Worm (Caenorhabditis elegans) whole organism, mixed stage, embryonic: Measurements from ENCODE around the gene lron-10.

Source experiments
- blmp-1 ChIP-seq: fragments of 150-350 bp; optimal IDR thresholded peaks from 2 replicates; lab custom pipeline; 2014; ENCODE audit warnings: missing biosample characterization, missing genetic modification characterization
- cnd-1 ChIP-seq: fragments of 200-800 bp; sonication (Bioruptor generic); optimal IDR thresholded peaks from 2 replicates; lab custom pipeline; 2018; ENCODE audit warnings: mild to moderate bottlenecking, missing genetic modification characterization, missing compliant biosample characterization
- flh-1 ChIP-seq: fragments of 200-800 bp; sonication (Bioruptor generic); optimal IDR thresholded peaks from 2 replicates; lab custom pipeline; 2018; ENCODE audit warnings: mild to moderate bottlenecking, missing genetic modification characterization, moderate library complexity, missing compliant biosample characterization
- mls-2 ChIP-seq: sonication (generic microtip); optimal IDR thresholded peaks from 2 replicates; lab custom pipeline; 2016; ENCODE audit warnings: mild to moderate bottlenecking, missing genetic modification characterization, moderate library complexity, missing compliant biosample characterization
- nhr-237 ChIP-seq: fragments of 150-350 bp; optimal IDR thresholded peaks from 2 replicates; lab custom pipeline; 2014; ENCODE audit warnings: missing biosample characterization, missing genetic modification characterization
- snpc-4 ChIP-seq: fragments of 150-350 bp; optimal IDR thresholded peaks from 2 replicates; lab custom pipeline; 2014; ENCODE audit warnings: missing biosample characterization, missing genetic modification characterization
- ztf-11 ChIP-seq: fragments of 150-350 bp; optimal IDR thresholded peaks from 2 replicates; lab custom pipeline; 2014; ENCODE audit warnings: missing biosample characterization, missing genetic modification characterization

DNA sequence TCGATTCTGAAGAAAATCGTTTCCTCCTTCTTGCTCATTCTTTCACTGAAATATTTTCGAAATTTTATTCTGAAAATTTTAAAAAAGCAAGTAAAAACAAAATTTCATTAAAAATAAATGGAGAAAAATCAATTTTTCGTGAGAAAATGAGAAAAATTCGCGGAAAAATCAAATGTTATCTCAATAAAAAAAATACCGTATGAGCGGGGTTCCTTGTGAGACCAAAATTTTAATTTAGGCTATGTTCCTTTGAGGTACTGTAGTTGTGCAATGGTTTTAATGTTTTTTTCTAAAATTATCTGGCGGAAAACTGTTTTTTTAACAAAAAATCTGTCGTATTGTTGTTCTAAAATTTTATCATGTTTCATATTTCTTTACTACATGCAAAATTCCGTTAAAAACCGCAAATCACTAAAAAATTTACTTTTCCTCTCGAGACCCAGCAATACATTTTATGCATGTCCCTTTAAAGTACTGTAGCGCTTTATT lies 21.0 kb downstream of the lron-10 start, which contains the start of gene epg-6:
- TF ChIP-seq flh-1 (GFP tag; lab: Kevin White, UChicago) (no peak), blmp-1 (tag; lab: Kevin White, UChicago) (no peak), nhr-237 (tag; lab: Kevin White, UChicago) (no peak), cnd-1 (no peak), mls-2 (no peak), snpc-4 (tag; lab: Kevin White, UChicago) (no peak), ztf-11 (tag; lab: Kevin White, UChicago) (no peak)
